Worm (Caenorhabditis elegans): ENCODE measurements around the gene bris-1.

Gene bris-1

DNA sequence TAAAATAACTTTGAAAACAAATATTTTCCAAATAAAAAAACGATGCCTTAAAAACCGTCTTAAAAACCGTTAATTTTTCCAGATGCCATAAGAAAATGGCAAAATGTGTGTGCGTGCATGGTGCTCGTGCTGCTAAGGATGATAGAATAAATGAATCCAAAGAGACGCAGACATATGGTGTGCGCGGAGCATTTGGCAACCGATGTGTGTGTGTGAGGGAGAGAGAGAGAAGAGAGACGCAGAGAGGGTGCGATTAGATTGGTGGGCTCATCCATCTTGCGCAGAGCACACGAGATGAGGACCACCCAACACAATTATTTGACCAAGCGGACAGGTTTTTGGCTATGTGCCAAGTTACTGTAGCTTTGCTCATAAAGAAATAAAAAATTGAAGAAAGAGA, 5.6 kb upstream of the bris-1 start (continued):
- no peak for TF ChIP-seq hlh-4 (tag; optimal IDR thresholded peaks at IDR 0.05)
- TF ChIP-seq nhr-11 (tag; optimal IDR thresholded peaks at IDR 0.05): no peak
- no peak for TF ChIP-seq sptf-1 (tag; optimal IDR thresholded peaks at IDR 0.05)
- no peak for TF ChIP-seq zip-4 (GFP tag; optimal IDR thresholded peaks at IDR 0.05)
- no peak for TF ChIP-seq fos-1 (tag; optimal IDR thresholded peaks at IDR 0.05)
- TF ChIP-seq pax-3 (tag; optimal IDR thresholded peaks at IDR 0.05): no peak
- peak; percentile 2 for TF ChIP-seq zag-1 (tag; optimal IDR thresholded peaks at IDR 0.05)
- no peak for TF ChIP-seq lin-39 (tag; optimal IDR thresholded peaks at IDR 0.05)
- TF ChIP-seq nhr-84 (tag; optimal IDR thresholded peaks at IDR 0.05): no peak
- TF ChIP-seq nhr-76 (tag; optimal IDR thresholded peaks at IDR 0.05): no peak
- TF ChIP-seq lir-3 (tag; optimal IDR thresholded peaks at IDR 0.05; ENCODE audit: poor library complexity): no peak
- no peak for TF ChIP-seq nhr-77 (tag; optimal IDR thresholded peaks at IDR 0.05)
- no peak for TF ChIP-seq F16B12.6 (tag; optimal IDR thresholded peaks at IDR 0.05)
- no peak for TF ChIP-seq blmp-1 (tag; optimal IDR thresholded peaks at IDR 0.05)
- no peak for TF ChIP-seq nhr-20 (tag; optimal IDR thresholded peaks at IDR 0.05)
- TF ChIP-seq C16A3.4 (tag; optimal IDR thresholded peaks at IDR 0.05): no peak
- no peak for TF ChIP-seq tlp-1 (tag; optimal IDR thresholded peaks at IDR 0.05)
- TF ChIP-seq unc-30 (tag; optimal IDR thresholded peaks at IDR 0.05): no peak
- TF ChIP-seq mdl-1 (tag; optimal IDR thresholded peaks at IDR 0.05): peak in 1 of 2 experiments; percentile 23
- TF ChIP-seq nhr-28 (tag; optimal IDR thresholded peaks at IDR 0.05): no peak
- TF ChIP-seq lin-13 (GFP tag; optimal IDR thresholded peaks at IDR 0.05): no peak
- no peak for TF ChIP-seq irx-1 (tag; optimal IDR thresholded peaks at IDR 0.05)
- no peak for TF ChIP-seq pqm-1 (tag; optimal IDR thresholded peaks at IDR 0.05)
- peak in 1 of 2 experiments; percentile 15 for TF ChIP-seq lin-35 (GFP tag; optimal IDR thresholded peaks at IDR 0.05)
- TF ChIP-seq ceh-82 (tag; optimal IDR thresholded peaks at IDR 0.05): peak in 2 of 3 experiments; percentile 31 to 59
- no peak for TF ChIP-seq unc-62 (GFP tag; optimal IDR thresholded peaks at IDR 0.05)
- peak; percentile 40 for TF ChIP-seq nhr-71 (tag; optimal IDR thresholded peaks at IDR 0.05)
- TF ChIP-seq ztf-4 (tag; optimal IDR thresholded peaks at IDR 0.05): no peak
- peak; percentile 15 for TF ChIP-seq isw-1 (GFP tag; IDR thresholded peaks at IDR 0.05)
- TF ChIP-seq tbx-2 (tag; optimal IDR thresholded peaks at IDR 0.05): peak; percentile 3
- TF ChIP-seq snpc-4 (tag; optimal IDR thresholded peaks at IDR 0.05): no peak
- peak; percentile 26 for TF ChIP-seq fkh-8 (tag; optimal IDR thresholded peaks at IDR 0.05)
- TF ChIP-seq ceh-63 (GFP tag; optimal IDR thresholded peaks at IDR 0.05): no peak
- peak in 1 of 3 experiments; percentile 3 for TF ChIP-seq dpl-1 (GFP tag; optimal IDR thresholded peaks at IDR 0.05)
- TF ChIP-seq lin-15B (tag; optimal IDR thresholded peaks at IDR 0.05): no peak
- TF ChIP-seq efl-3 (GFP tag; optimal IDR thresholded peaks at IDR 0.05): no peak
- no peak for TF ChIP-seq sup-37 (GFP tag; optimal IDR thresholded peaks at IDR 0.05)
- TF ChIP-seq skn-1 (tag; optimal IDR thresholded peaks at IDR 0.05): peak; percentile 17
- no peak for TF ChIP-seq grh-1 (GFP tag; IDR thresholded peaks at IDR 0.05)
- TF ChIP-seq alr-1 (tag; optimal IDR thresholded peaks at IDR 0.05; ENCODE audit: borderline replicate concordance): no peak
- TF ChIP-seq ztf-11 (tag; optimal IDR thresholded peaks at IDR 0.05): no peak
- TF ChIP-seq aha-1 (tag; optimal IDR thresholded peaks at IDR 0.05): no peak
- TF ChIP-seq ets-5 (GFP tag; IDR thresholded peaks at IDR 0.05): no peak
- no peak for TF ChIP-seq ceh-88 (GFP tag; IDR thresholded peaks at IDR 0.05)
- peak; percentile 10 to 20 for TF ChIP-seq lsy-2 (tag; optimal IDR thresholded peaks at IDR 0.05)
- no peak for TF ChIP-seq vab-15 (tag; optimal IDR thresholded peaks at IDR 0.05)
- TF ChIP-seq ama-1 (optimal IDR thresholded peaks at IDR 0.05): no peak
- no peak for TF ChIP-seq nhr-90 (tag; optimal IDR thresholded peaks at IDR 0.05; ENCODE audit: poor library complexity)
- peak; percentile 41 for TF ChIP-seq nhr-85 (tag)
- TF ChIP-seq sox-4 (tag; optimal IDR thresholded peaks at IDR 0.05): no peak
- TF ChIP-seq egl-27 (tag; optimal IDR thresholded peaks at IDR 0.05): no peak
- TF ChIP-seq mef-2 (tag; optimal IDR thresholded peaks at IDR 0.05): no peak
